Worm (Caenorhabditis elegans): ENCODE measurements around the gene Y73F8A.22.

- TF ChIP-seq snpc-4 (tag; optimal IDR thresholded peaks at IDR 0.05) (no peak), nhr-11 (tag; optimal IDR thresholded peaks at IDR 0.05) (no peak)
Measured at ce11 chrIV:15473588-15474271, 32.5 kb upstream of the Y73F8A.22 start, which contains the start of gene Y73F8A.26.

Measured in whole organism, L2 larva.